Worm (Caenorhabditis elegans) whole organism, L4/young adult: ENCODE measurements around the gene F55C10.5.

Experiments used
- W03F9.2 ChIP-seq: fragments of 150-350 bp; optimal IDR thresholded peaks from 2 replicates; lab custom pipeline; 2014; ENCODE audit warnings: missing biosample characterization, missing genetic modification characterization
- him-1 ChIP-seq: sonication (generic microtip); optimal IDR thresholded peaks from 2 replicates; lab custom pipeline; 2016; ENCODE audit warnings: missing genotype, missing genetic modification reagents, missing genetic modification characterization, missing compliant biosample characterization

DNA sequence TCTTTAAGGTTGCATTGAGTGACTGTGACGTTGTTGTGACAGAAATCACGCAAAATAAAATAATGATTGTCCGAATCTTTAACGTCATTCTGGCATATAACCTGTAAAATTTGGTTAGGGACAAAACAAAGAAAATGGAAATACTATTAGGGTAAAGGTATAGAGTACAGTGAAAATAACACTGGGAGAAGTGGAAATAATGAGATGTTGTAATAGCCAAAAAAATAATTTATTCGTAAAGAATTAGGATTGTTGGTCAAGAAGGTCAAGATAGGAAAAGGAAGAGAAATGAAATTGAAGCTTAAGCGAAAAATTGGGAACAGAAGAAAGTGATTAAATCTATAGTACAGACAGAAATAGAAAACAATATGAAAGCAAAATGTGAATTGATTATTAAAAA is 32.2 kb downstream of the F55C10.5 start, which contains the start of gene deg-3:
- TF ChIP-seq him-1 (tag; lab: Kevin White, UChicago) (no peak), W03F9.2 (tag; lab: Kevin White, UChicago) (no peak)
